Fruit fly (Drosophila melanogaster): ENCODE results near the gene CG32547.

Gene CG32547

dm6 chrX:18405567-18406059, 73.7 kb downstream of the CG32547 start (continued):
- peak; percentile 41 for TF ChIP-seq CG9817 (tag; optimal IDR thresholded peaks at IDR 0.05)
- peak; percentile 37 for TF ChIP-seq CG4854 (GFP tag; optimal IDR thresholded peaks at IDR 0.05)
- TF ChIP-seq Fer1 (GFP tag; optimal IDR thresholded peaks at IDR 0.05): peak; percentile 37
- no peak for TF ChIP-seq MESR4 (GFP tag; optimal IDR thresholded peaks at IDR 0.05)
- peak; percentile 86 for TF ChIP-seq phol (tag; optimal IDR thresholded peaks at IDR 0.05)
- TF ChIP-seq cwo (GFP tag; optimal IDR thresholded peaks at IDR 0.05): peak; percentile 56
- no peak for TF ChIP-seq chinmo (GFP tag; IDR thresholded peaks at IDR 0.05; ENCODE audit: partially characterized antibody)
- TF ChIP-seq CG1602 (GFP tag; optimal IDR thresholded peaks at IDR 0.05): peak; percentile 54
- peak; percentile 49 for TF ChIP-seq gsb-n (tag; optimal IDR thresholded peaks at IDR 0.05)
- TF ChIP-seq ac (GFP tag; optimal IDR thresholded peaks at IDR 0.05): no peak
- TF ChIP-seq lmd (GFP tag; IDR thresholded peaks at IDR 0.05): peak; percentile 63
- TF ChIP-seq cato (GFP tag; optimal IDR thresholded peaks at IDR 0.05; ENCODE audit: borderline replicate concordance): peak; percentile 33
- TF ChIP-seq GATAe (GFP tag; conservative IDR thresholded peaks at IDR 0.05): no peak
- TF ChIP-seq Med (GFP tag): peak; percentile 88
- TF ChIP-seq CG3281 (GFP tag; optimal IDR thresholded peaks at IDR 0.05): peak; percentile 68
- no peak for TF ChIP-seq Optix (GFP tag; IDR thresholded peaks at IDR 0.05)
- TF ChIP-seq sc (optimal IDR thresholded peaks at IDR 0.05): no peak
- TF ChIP-seq sc (GFP tag; optimal IDR thresholded peaks at IDR 0.05): peak; percentile 71
- peak; percentile 39 for TF ChIP-seq tx (GFP tag; optimal IDR thresholded peaks at IDR 0.05)
- TF ChIP-seq Dll (GFP tag; IDR thresholded peaks at IDR 0.05; ENCODE audit: partially characterized antibody): no peak
- TF ChIP-seq CG15479 (GFP tag; optimal IDR thresholded peaks at IDR 0.05): no peak
- no peak for TF ChIP-seq insv (GFP tag; optimal IDR thresholded peaks at IDR 0.05)
- peak in 1 of 3 experiments; percentile 48 for TF ChIP-seq Stat92E (GFP tag; optimal IDR thresholded peaks at IDR 0.05)
- peak; percentile 37; the same call in 1 of the 2 replicates for TF ChIP-seq CG17328 (GFP tag; IDR thresholded peaks at IDR 0.05)
- peak; percentile 75 for TF ChIP-seq ATbp (GFP tag; optimal IDR thresholded peaks at IDR 0.05)
- TF ChIP-seq Dfd (GFP tag; optimal IDR thresholded peaks at IDR 0.05): no peak
- TF ChIP-seq NC2α (GFP tag; optimal IDR thresholded peaks at IDR 0.05): peak; percentile 27
- peak; percentile 60; the same call in 1 of the 2 replicates for TF ChIP-seq CG32532 (GFP tag; IDR thresholded peaks at IDR 0.05)
- TF ChIP-seq run (tag; optimal IDR thresholded peaks at IDR 0.05): no peak
- TF ChIP-seq ap (GFP tag; IDR thresholded peaks at IDR 0.05): 0 out of 2 replicates have a peak, but pooled peaks have one; percentile 14
- TF ChIP-seq lov (optimal IDR thresholded peaks at IDR 0.05): no peak
- no peak for TF ChIP-seq lov (GFP tag; IDR thresholded peaks at IDR 0.05)
- no peak for TF ChIP-seq TFAM (GFP tag; optimal IDR thresholded peaks at IDR 0.05)
- TF ChIP-seq CG30020 (tag; optimal IDR thresholded peaks at IDR 0.05): no peak
- TF ChIP-seq CG11093 (GFP tag; IDR thresholded peaks at IDR 0.05): peak; percentile 40; the same call in 1 of the 3 replicates
- TF ChIP-seq CG13624 (GFP tag; optimal IDR thresholded peaks at IDR 0.05): peak; percentile 49
- TF ChIP-seq CG12299 (tag; optimal IDR thresholded peaks at IDR 0.05): no peak
- peak; percentile 78 for TF ChIP-seq CG10979 (tag; optimal IDR thresholded peaks at IDR 0.05)
- peak; percentile 40; the same call in 1 of the 2 replicates for TF ChIP-seq CG43689 (GFP tag; IDR thresholded peaks at IDR 0.05)
- peak; percentile 44 for TF ChIP-seq CG15011 (GFP tag; optimal IDR thresholded peaks at IDR 0.05)
- no peak for TF ChIP-seq BEAF-32 (GFP tag; optimal IDR thresholded peaks at IDR 0.05)
- no peak for TF ChIP-seq lbe (GFP tag; optimal IDR thresholded peaks at IDR 0.05)
- peak; percentile 37; the same call in 1 of the 2 replicates for TF ChIP-seq CG32772 (GFP tag; IDR thresholded peaks at IDR 0.05)
- no peak for TF ChIP-seq yki (optimal IDR thresholded peaks at IDR 0.05)
- TF ChIP-seq tin (GFP tag; optimal IDR thresholded peaks at IDR 0.05): peak; percentile 57
- peak; percentile 29 for TF ChIP-seq pnt (GFP tag; optimal IDR thresholded peaks at IDR 0.05)
- peak; percentile 65 for TF ChIP-seq CG3847 (GFP tag; IDR thresholded peaks at IDR 0.05)
- no peak for TF ChIP-seq CG1832 (GFP tag; optimal IDR thresholded peaks at IDR 0.05)
- peak; percentile 28; the same call in 1 of the 2 replicates for TF ChIP-seq CG9215 (GFP tag; IDR thresholded peaks at IDR 0.05)
- TF ChIP-seq gro (GFP tag; optimal IDR thresholded peaks at IDR 0.05): peak; percentile 35
- TF ChIP-seq CG12104 (GFP tag; optimal IDR thresholded peaks at IDR 0.05): peak; percentile 55

Data from whole organism, embryonic.